Worm (Caenorhabditis elegans) whole organism, L4/young adult: ENCODE results near the gene Y45F3A.8.

ENCODE experiments used
- W03F9.2 ChIP-seq: fragments of 150-350 bp; optimal IDR thresholded peaks from 2 replicates; lab custom pipeline; 2014; ENCODE audit warnings: missing biosample characterization, missing genetic modification characterization
- him-1 ChIP-seq: sonication (generic microtip); optimal IDR thresholded peaks from 2 replicates; lab custom pipeline; 2016; ENCODE audit warnings: missing genotype, missing genetic modification reagents, missing genetic modification characterization, missing compliant biosample characterization

- TF ChIP-seq him-1 (no peak), W03F9.2 (no peak)
These were observed 15.5 kb upstream of the Y45F3A.8 start for ce11 chrIII:10608161-10608560.
